Fruit fly (Drosophila melanogaster) whole organism, pupa: ENCODE results near the gene CG32448.

ENCODE experiments used
- CG12605 ChIP-seq: fragments of 200-800 bp; sonication (Bioruptor generic); IDR thresholded peaks from 2 replicates; pipeline ENCODE4 v1.3.6; 2022; ENCODE audit warnings: missing biosample characterization, missing genetic modification characterization
- CG13204 ChIP-seq: fragments of 200-800 bp; sonication (Bioruptor generic); optimal IDR thresholded peaks from 2 replicates; lab custom pipeline; 2018; ENCODE audit warnings: missing biosample characterization, mild to moderate bottlenecking, missing genetic modification characterization, moderate library complexity
- CG14655 ChIP-seq: fragments of 200-800 bp; sonication (Bioruptor generic); optimal IDR thresholded peaks from 3 replicates; lab custom pipeline; 2017; ENCODE audit warnings: mild to moderate bottlenecking, missing biosample characterization, missing genetic modification reagents, missing genetic modification characterization
- CG17806 ChIP-seq: fragments of 200-800 bp; sonication (Bioruptor generic); optimal IDR thresholded peaks from 2 replicates; lab custom pipeline; 2018; ENCODE audit warnings: missing biosample characterization, mild to moderate bottlenecking, missing genetic modification characterization, moderate library complexity
- CG34367 ChIP-seq: fragments of 200-800 bp; sonication (Bioruptor generic); optimal IDR thresholded peaks from 2 replicates; lab custom pipeline; 2018; ENCODE audit warnings: missing biosample characterization, mild to moderate bottlenecking, missing genetic modification characterization
- CG4496 ChIP-seq: fragments of 200-800 bp; sonication (Bioruptor generic); IDR thresholded peaks from 3 replicates; pipeline ENCODE4 v1.3.6; 2022; ENCODE audit warnings: missing biosample characterization, missing genetic modification characterization
- CG8159 ChIP-seq: fragments of 200-800 bp; sonication (Bioruptor generic); optimal IDR thresholded peaks from 3 replicates; lab custom pipeline; 2018; ENCODE audit warnings: missing biosample characterization, mild to moderate bottlenecking, missing genetic modification characterization, moderate library complexity
- EcR ChIP-seq: fragments of 200-800 bp; sonication (Bioruptor generic); optimal IDR thresholded peaks from 3 replicates; lab custom pipeline; 2019; ENCODE audit warnings: missing biosample characterization, missing genetic modification characterization, mild to moderate bottlenecking, moderate library complexity, missing genetic modification reagents
- gl ChIP-seq: fragments of 200-800 bp; sonication (Bioruptor generic); optimal IDR thresholded peaks from 2 replicates; lab custom pipeline; 2018; ENCODE audit warnings: missing biosample characterization, mild to moderate bottlenecking, missing genetic modification characterization

dm6 chr3L:21835569-21835968 lies 7.3 kb upstream of the CG32448 start:
- no peak for TF ChIP-seq CG12605 (GFP tag; lab: Robert Waterston, UW)
- TF ChIP-seq CG13204 (GFP tag; lab: Kevin White, UChicago) = no peak
- TF ChIP-seq CG4496 (GFP tag; lab: Robert Waterston, UW) = no peak
- TF ChIP-seq gl (tag; lab: Kevin White, UChicago) = no peak
- TF ChIP-seq CG8159 (tag; lab: Kevin White, UChicago) = no peak
- no peak for TF ChIP-seq CG17806 (tag; lab: Kevin White, UChicago)
- TF ChIP-seq EcR = no peak
- no peak for TF ChIP-seq CG34367 (tag; lab: Kevin White, UChicago)
- no peak for TF ChIP-seq CG14655 (GFP tag; lab: Kevin White, UChicago)
